Fruit fly (Drosophila melanogaster) whole organism, embryonic: ENCODE measurements around the gene Pp2A-29B.
A peak's percentile ranks its signal among the peaks of the same experiment; 100 is the strongest.

ENCODE experiments used
- Aef1 ChIP-seq: fragments of 200-800 bp; sonication (Bioruptor generic); IDR thresholded peaks from 3 replicates; pipeline ENCODE4 v1.3.6; 2022; ENCODE audit warnings: missing biosample characterization, missing genetic modification characterization
- Atf6 ChIP-seq: fragments of 200-800 bp; sonication (Bioruptor generic); IDR thresholded peaks from 2 replicates; pipeline ENCODE4 v1.3.6; 2022; ENCODE audit warnings: missing biosample characterization, missing genetic modification characterization
- Blimp-1 ChIP-seq: fragments of 200-800 bp; sonication (Bioruptor generic); optimal IDR thresholded peaks from 3 replicates; lab custom pipeline; 2018; ENCODE audit warnings: missing biosample characterization, missing genetic modification characterization, mild to moderate bottlenecking, moderate library complexity, missing genetic modification reagents
- CG10565 ChIP-seq: fragments of 200-800 bp; sonication (Bioruptor generic); optimal IDR thresholded peaks from 3 replicates; lab custom pipeline; 2016; ENCODE audit warnings: missing biosample characterization, mild to moderate bottlenecking, missing genetic modification characterization
- CG10959 ChIP-seq: fragments of 200-800 bp; sonication (Bioruptor generic); IDR thresholded peaks from 2 replicates; pipeline ENCODE4 v1.3.6; 2022; ENCODE audit warnings: missing biosample characterization, missing genetic modification characterization
- CG12659 ChIP-seq: fragments of 200-800 bp; sonication (Bioruptor generic); optimal IDR thresholded peaks from 3 replicates; lab custom pipeline; 2017; ENCODE audit warnings: mild to moderate bottlenecking, missing biosample characterization, missing genetic modification reagents, missing genetic modification characterization
- CG13123 ChIP-seq: fragments of 200-800 bp; sonication (Bioruptor generic); optimal IDR thresholded peaks from 2 replicates; lab custom pipeline; 2016; ENCODE audit warnings: missing biosample characterization, missing genetic modification characterization
- CG13894 ChIP-seq: fragments of 200-800 bp; sonication (Bioruptor generic); optimal IDR thresholded peaks from 3 replicates; lab custom pipeline; 2018; ENCODE audit warnings: missing biosample characterization, mild to moderate bottlenecking, missing genetic modification characterization, moderate library complexity
- CG14014 ChIP-seq: fragments of 200-800 bp; sonication (Bioruptor generic); IDR thresholded peaks from 2 replicates; pipeline ENCODE4 v1.3.6; 2022; ENCODE audit warnings: missing biosample characterization, missing genetic modification characterization
- CG15601 ChIP-seq: fragments of 200-800 bp; sonication (Bioruptor generic); optimal IDR thresholded peaks from 3 replicates; lab custom pipeline; 2019; ENCODE audit warnings: missing biosample characterization, mild to moderate bottlenecking, missing genetic modification characterization, moderate library complexity
- CG15696 ChIP-seq: fragments of 200-800 bp; sonication (Bioruptor generic); optimal IDR thresholded peaks from 2 replicates; lab custom pipeline; 2019; ENCODE audit warnings: missing biosample characterization, mild to moderate bottlenecking, missing genetic modification characterization, moderate library complexity
- CG16779 ChIP-seq: fragments of 200-800 bp; sonication (Bioruptor generic); IDR thresholded peaks from 2 replicates; pipeline ENCODE4 v1.3.6; 2022; ENCODE audit warnings: missing biosample characterization, missing genetic modification characterization
- CG16813 ChIP-seq: fragments of 200-800 bp; sonication (Bioruptor generic); IDR thresholded peaks from 3 replicates; pipeline ENCODE4 v1.3.6; 2022; ENCODE audit warnings: missing biosample characterization, missing genetic modification characterization; ENCODE audit not compliant: partially characterized antibody
- CG17912 ChIP-seq: fragments of 200-800 bp; sonication (Bioruptor generic); optimal IDR thresholded peaks from 2 replicates; lab custom pipeline; 2018; ENCODE audit warnings: missing biosample characterization, mild to moderate bottlenecking, missing genetic modification characterization
- CG2129 ChIP-seq: fragments of 200-800 bp; sonication (Bioruptor generic); IDR thresholded peaks from 2 replicates; pipeline ENCODE4 v1.3.6; 2022; ENCODE audit warnings: missing biosample characterization, missing genetic modification characterization; ENCODE audit not compliant: partially characterized antibody
- CG34376 ChIP-seq: fragments of 200-800 bp; sonication (Bioruptor generic); optimal IDR thresholded peaks from 2 replicates; lab custom pipeline; 2018; ENCODE audit warnings: missing biosample characterization, mild to moderate bottlenecking, missing genetic modification characterization
- CG3726 ChIP-seq: fragments of 200-800 bp; sonication (Bioruptor generic); IDR thresholded peaks from 3 replicates; pipeline ENCODE4, ENCODE4 v1.3.6; 2022; ENCODE audit warnings: missing biosample characterization, missing genetic modification characterization
- CG5180 ChIP-seq: fragments of 200-800 bp; sonication (Bioruptor generic); optimal IDR thresholded peaks from 3 replicates; lab custom pipeline; 2017; ENCODE audit warnings: missing biosample characterization, missing genetic modification characterization, mild to moderate bottlenecking, moderate library complexity, missing genetic modification reagents
- CG5245 ChIP-seq: fragments of 200-800 bp; sonication (Bioruptor generic); optimal IDR thresholded peaks from 3 replicates; lab custom pipeline; 2016; ENCODE audit warnings: missing biosample characterization, missing genetic modification characterization
- CG8765 ChIP-seq: fragments of 200-800 bp; sonication (Bioruptor generic); IDR thresholded peaks from 2 replicates; pipeline ENCODE4 v1.3.6; 2022; ENCODE audit warnings: missing biosample characterization, missing genetic modification characterization
- CG8924 ChIP-seq: fragments of 200-800 bp; optimal IDR thresholded peaks from 3 replicates; lab custom pipeline; 2019; ENCODE audit warnings: missing biosample characterization, mild to moderate bottlenecking, missing genetic modification characterization, moderate library complexity
- CHES-1-like ChIP-seq: fragments of 200-800 bp; sonication (Bioruptor generic); optimal IDR thresholded peaks from 2 replicates; lab custom pipeline; 2016; ENCODE audit warnings: missing biosample characterization, missing genetic modification characterization
- D19B ChIP-seq: fragments of 200-800 bp; sonication (Bioruptor generic); optimal IDR thresholded peaks from 2 replicates; lab custom pipeline; 2017; ENCODE audit warnings: missing biosample characterization, mild to moderate bottlenecking, missing genetic modification characterization
- Deaf1 ChIP-seq: fragments of 200-800 bp; optimal IDR thresholded peaks from 3 replicates; lab custom pipeline; 2019; ENCODE audit warnings: missing biosample characterization, mild to moderate bottlenecking, missing genetic modification characterization, moderate library complexity
- HHEX ChIP-seq: fragments of 200-800 bp; sonication (Bioruptor generic); optimal IDR thresholded peaks from 3 replicates; lab custom pipeline; 2017; ENCODE audit warnings: missing biosample characterization, mild to moderate bottlenecking, missing genetic modification characterization, missing genetic modification reagents
- HLH54F ChIP-seq: fragments of 200-800 bp; sonication (Bioruptor generic); optimal IDR thresholded peaks from 3 replicates; lab custom pipeline; 2016; ENCODE audit warnings: missing biosample characterization, missing genetic modification characterization
- HmgZ ChIP-seq: fragments of 200-800 bp; sonication (Bioruptor generic); optimal IDR thresholded peaks from 2 replicates; lab custom pipeline; 2018; ENCODE audit warnings: missing biosample characterization, mild to moderate bottlenecking, missing genetic modification characterization
- Hr78 ChIP-seq, 2 experiments: fragments of 200-800 bp in 1 of 2; fragments of >200 bp in 1 of 2; sonication (Bioruptor generic) in 1 of 2; optimal IDR thresholded peaks; 2 replicates each; lab custom pipeline; 2017 to 2019; ENCODE audit warnings: missing biosample characterization in 2 of 2, missing genetic modification characterization in 2 of 2, mild to moderate bottlenecking in 1 of 2, moderate library complexity in 1 of 2
- Kr ChIP-seq: fragments of 200-800 bp; sonication (Bioruptor generic); optimal IDR thresholded peaks from 2 replicates; lab custom pipeline; 2017; ENCODE audit warnings: missing biosample characterization, mild to moderate bottlenecking, missing genetic modification characterization
- MTF-1 ChIP-seq: fragments of 200-800 bp; sonication (Bioruptor generic); optimal IDR thresholded peaks from 2 replicates; lab custom pipeline; 2018; ENCODE audit warnings: missing biosample characterization, mild to moderate bottlenecking, missing genetic modification characterization, borderline replicate concordance
- Med ChIP-seq: fragments of 200-800 bp; sonication (Bioruptor generic); peaks from one replicate; lab custom pipeline; 2016; ENCODE audit warnings: missing biosample characterization, missing genetic modification characterization, mild to moderate bottlenecking, inconsistent platforms, moderate library complexity
- Sry-δ ChIP-seq: fragments of 200-800 bp; sonication (Bioruptor generic); optimal IDR thresholded peaks from 2 replicates; lab custom pipeline; 2016; ENCODE audit warnings: missing biosample characterization, missing genetic modification characterization
- YL-1 ChIP-seq: fragments of 200-800 bp; sonication (Bioruptor generic); optimal IDR thresholded peaks from 3 replicates; lab custom pipeline; 2017; ENCODE audit warnings: missing biosample characterization, mild to moderate bottlenecking, missing genetic modification characterization
- az2 ChIP-seq: fragments of 200-800 bp; sonication (Bioruptor generic); optimal IDR thresholded peaks from 3 replicates; lab custom pipeline; 2016; ENCODE audit warnings: missing biosample characterization, missing genetic modification characterization
- en ChIP-seq: fragments of 200-800 bp; sonication (Bioruptor generic); optimal IDR thresholded peaks from 2 replicates; lab custom pipeline; 2016; ENCODE audit warnings: missing biosample characterization, missing genetic modification characterization
- exex ChIP-seq: fragments of 200-800 bp; sonication (Bioruptor generic); optimal IDR thresholded peaks from 4 replicates; lab custom pipeline; 2018; ENCODE audit warnings: missing biosample characterization, mild to moderate bottlenecking, missing genetic modification characterization, moderate library complexity
- grn ChIP-seq: fragments of 200-800 bp; sonication (Bioruptor generic); optimal IDR thresholded peaks from 3 replicates; lab custom pipeline; 2017; ENCODE audit warnings: missing biosample characterization, missing genetic modification characterization
- nmo ChIP-seq: fragments of 200-800 bp; sonication (Bioruptor generic); optimal IDR thresholded peaks from 2 replicates; lab custom pipeline; 2018; ENCODE audit warnings: missing biosample characterization, mild to moderate bottlenecking, missing genetic modification characterization, moderate library complexity
- p53 ChIP-seq: fragments of 200-800 bp; sonication (Bioruptor generic); optimal IDR thresholded peaks from 2 replicates; lab custom pipeline; 2016; ENCODE audit warnings: missing biosample characterization, missing genetic modification characterization
- ranshi ChIP-seq: fragments of 200-800 bp; sonication (Bioruptor generic); IDR thresholded peaks from 2 replicates; pipeline ENCODE4 v1.3.6; 2022; ENCODE audit warnings: missing biosample characterization, missing genetic modification characterization
- repo ChIP-seq: fragments of 200-800 bp; sonication (Bioruptor generic); optimal IDR thresholded peaks from 2 replicates; lab custom pipeline; 2016; ENCODE audit warnings: missing biosample characterization, missing genetic modification characterization
- sens ChIP-seq: fragments of 200-800 bp; sonication (Bioruptor generic); peaks from one replicate; lab custom pipeline; 2016; ENCODE audit warnings: missing biosample characterization, missing genetic modification characterization
- sisA ChIP-seq: fragments of 200-800 bp; sonication (Bioruptor generic); IDR thresholded peaks from 2 replicates; pipeline ENCODE4 v1.3.6; 2022; ENCODE audit warnings: missing biosample characterization, missing genetic modification characterization
- sug ChIP-seq: fragments of 200-800 bp; optimal IDR thresholded peaks from 2 replicates; lab custom pipeline; 2019; ENCODE audit warnings: missing biosample characterization, mild to moderate bottlenecking, missing genetic modification characterization, moderate library complexity
- wdn ChIP-seq: fragments of 200-800 bp; sonication (Bioruptor generic); IDR thresholded peaks from 2 replicates; pipeline ENCODE4 v1.3.6; 2022; ENCODE audit warnings: missing biosample characterization, missing genetic modification characterization
- zen ChIP-seq: fragments of 200-800 bp; sonication (Bioruptor generic); optimal IDR thresholded peaks from 3 replicates; lab custom pipeline; 2018; ENCODE audit warnings: missing biosample characterization, mild to moderate bottlenecking, missing genetic modification characterization, moderate library complexity

The Pp2A-29B gene

dm6 chr2L:8338039-8338438, 27.8 kb upstream of the Pp2A-29B start, which contains the start of gene witty:
Gene witty (plus strand): TSS chr2L:8338287.
- 0 out of 2 replicates have a peak, but pooled peaks have one; percentile 19 for TF ChIP-seq CG16779 (GFP tag; lab: Robert Waterston, UW)
- TF ChIP-seq Kr (GFP tag; lab: Kevin White, UChicago): no peak
- TF ChIP-seq CG13894 (tag; lab: Kevin White, UChicago): peak; percentile 38
- TF ChIP-seq p53 (GFP tag; lab: Kevin White, UChicago): no peak
- no peak for TF ChIP-seq MTF-1 (GFP tag; lab: Kevin White, UChicago)
- TF ChIP-seq CG8924 (tag; lab: Kevin White, UChicago): no peak
- no peak for TF ChIP-seq Blimp-1 (GFP tag; lab: Kevin White, UChicago)
- 0 out of 2 replicates have a peak, but pooled peaks have one; percentile 9 for TF ChIP-seq sisA (GFP tag; lab: Robert Waterston, UW)
- no peak for TF ChIP-seq CG15601 (tag; lab: Kevin White, UChicago)
- TF ChIP-seq Deaf1: peak; percentile 93
- TF ChIP-seq CG15696 (tag; lab: Kevin White, UChicago): no peak

dm6 chr2L:8339751-8340349, 26.0 kb upstream of the Pp2A-29B start:
- TF ChIP-seq CG5245 (GFP tag; lab: Kevin White, UChicago) (no peak), YL-1 (no peak), CG10959 (GFP tag; lab: Robert Waterston, UW) (no peak), ranshi (GFP tag; lab: Robert Waterston, UW) (no peak), CG14014 (GFP tag; lab: Robert Waterston, UW) (no peak), Med (no peak), nmo (GFP tag; lab: Kevin White, UChicago) (no peak), az2 (no peak), CG13123 (GFP tag; lab: Kevin White, UChicago) (no peak), en (GFP tag; lab: Kevin White, UChicago) (no peak), Deaf1 (no peak), CHES-1-like (GFP tag; lab: Kevin White, UChicago) (no peak), wdn (GFP tag; lab: Robert Waterston, UW) (no peak), HHEX (GFP tag; lab: Kevin White, UChicago) (no peak)

- no peak for TF ChIP-seq Atf6
- peak; percentile 11 for TF ChIP-seq sens (GFP tag; lab: Kevin White, UChicago)
- no peak for TF ChIP-seq CG2129
These were observed 23.4 kb upstream of the Pp2A-29B start, which contains the start of gene CG14273 for dm6 chr2L:8342395-8342794. Gene CG14273 (plus strand): TSS chr2L:8342695.

- TF ChIP-seq CG5180 (GFP tag; lab: Kevin White, UChicago) (peak; percentile 74), CG10565 (GFP tag; lab: Kevin White, UChicago) (no peak), Deaf1 (peak; percentile 16), CG17912 (GFP tag; lab: Kevin White, UChicago) (no peak), grn (GFP tag; lab: Kevin White, UChicago) (peak; percentile 83), CG8765 (no peak), HmgZ (tag; lab: Kevin White, UChicago) (peak; percentile 27), zen (no peak), sug (peak; percentile 51), CG3726 (GFP tag; lab: Robert Waterston, UW) (no peak), CG12659 (no peak), repo (GFP tag; lab: Kevin White, UChicago) (no peak), Sry-δ (GFP tag; lab: Kevin White, UChicago) (no peak), CG16813 (GFP tag; lab: Robert Waterston, UW) (no peak), D19B (GFP tag; lab: Kevin White, UChicago) (peak; percentile 48), HLH54F (GFP tag; lab: Kevin White, UChicago) (no peak), Aef1 (GFP tag; lab: Robert Waterston, UW) (no peak), exex (tag; lab: Kevin White, UChicago) (peak; percentile 96), Hr78 (GFP tag; optimal IDR thresholded peaks at IDR 0.05; lab: Kevin White, UChicago) (peak in 1 of 2 experiments; percentile 68), CG34376 (GFP tag; lab: Kevin White, UChicago) (peak; percentile 78), CG5245 (GFP tag; lab: Kevin White, UChicago) (no peak)
These were observed 21.3 kb upstream of the Pp2A-29B start for dm6 chr2L:8344536-8344935.
